Fruit fly (Drosophila melanogaster) ovary, adult (tissue): ENCODE data around the gene CG6974.

Source experiments
- CG17801 ChIP-seq: fragments of 200-800 bp; optimal IDR thresholded peaks from 2 replicates; lab custom pipeline; 2019; ENCODE audit warnings: missing biosample characterization, mild to moderate bottlenecking, missing genetic modification characterization, moderate library complexity; ENCODE audit not compliant: partially characterized antibody

Gene CG6974

dm6 chr3R:15091680-15092343 is 12.7 kb upstream of the CG6974 start:
- TF ChIP-seq CG17801 (GFP tag; lab: Kevin White, UChicago): no peak

- TF ChIP-seq CG17801 (GFP tag; lab: Kevin White, UChicago): no peak
Measured at dm6 chr3R:15089922-15090261, 10.8 kb upstream of the CG6974 start.

dm6 chr3R:15089250-15089921 is 10.3 kb upstream of the CG6974 start:
- no peak for TF ChIP-seq CG17801 (GFP tag; lab: Kevin White, UChicago)

dm6 chr3R:15088258-15088657 is 9.2 kb upstream of the CG6974 start:
- TF ChIP-seq CG17801 (GFP tag; lab: Kevin White, UChicago): no peak

dm6 chr3R:15087606-15088193 is 8.6 kb upstream of the CG6974 start:
- peak; percentile 43 for TF ChIP-seq CG17801 (GFP tag; lab: Kevin White, UChicago)

dm6 chr3R:15087043-15087442 is 8.0 kb upstream of the CG6974 start:
- TF ChIP-seq CG17801 (GFP tag; lab: Kevin White, UChicago): no peak

dm6 chr3R:15084461-15085106 is 5.5 kb upstream of the CG6974 start:
- no peak for TF ChIP-seq CG17801 (GFP tag; lab: Kevin White, UChicago)

dm6 chr3R:15083676-15084216 is 4.7 kb upstream of the CG6974 start:
- no peak for TF ChIP-seq CG17801 (GFP tag; lab: Kevin White, UChicago)

dm6 chr3R:15076963-15077362 is 2.1 kb downstream of the CG6974 start, which contains the start of gene dpr9:
TSS of gene dpr9 (minus strand) at chr3R:15077206.
- no peak for TF ChIP-seq CG17801 (GFP tag; lab: Kevin White, UChicago)

dm6 chr3R:15057214-15057613 is 21.9 kb downstream of the CG6974 start:
- no peak for TF ChIP-seq CG17801 (GFP tag; lab: Kevin White, UChicago)

dm6 chr3R:15037066-15037465 is 42.0 kb downstream of the CG6974 start, which contains the start of gene RpL10Aa:
TSS of gene RpL10Aa (plus strand) at chr3R:15037366.
- no peak for TF ChIP-seq CG17801 (GFP tag; lab: Kevin White, UChicago)

dm6 chr3R:15031662-15032061 is 47.4 kb downstream of the CG6974 start:
- no peak for TF ChIP-seq CG17801 (GFP tag; lab: Kevin White, UChicago)
